Worm (Caenorhabditis elegans) whole organism, L4 larva: Measurements from ENCODE around the gene F56A8.9.

ENCODE experiments used
- daf-12 ChIP-seq: fragments of 150-350 bp; optimal IDR thresholded peaks from 2 replicates; lab custom pipeline; 2014; ENCODE audit warnings: missing biosample characterization, missing genetic modification reagents, missing genetic modification characterization
- egl-27 ChIP-seq: sonication (generic microtip); optimal IDR thresholded peaks from 3 replicates; lab custom pipeline; 2017; ENCODE audit warnings: missing biosample characterization, missing genetic modification reagents, missing genetic modification characterization
- nhr-237 ChIP-seq: sonication (generic microtip); optimal IDR thresholded peaks from 2 replicates; lab custom pipeline; 2017; ENCODE audit warnings: missing biosample characterization, missing genetic modification characterization

- TF ChIP-seq egl-27 (no peak), daf-12 (tag; lab: Kevin White, UChicago) (no peak), nhr-237 (tag; lab: Kevin White, UChicago) (no peak)
These were observed 29.5 kb upstream of the F56A8.9 start for ce11 chrIII:13225019-13225418.
